Worm (Caenorhabditis elegans) whole organism, L1 larva: Measurements from ENCODE around the gene set-27.
"Not testable (repeated sequence)": the region's sequence is repeated elsewhere in the genome, so short reads cannot be mapped to it uniquely, and the experiment has no call there.

Experiments
- C16A3.4 ChIP-seq: fragments of 150-350 bp; optimal IDR thresholded peaks from 2 replicates; lab custom pipeline; 2014; ENCODE audit warnings: missing biosample characterization, missing genetic modification characterization
- C34B4.2 ChIP-seq: sonication (generic microtip); optimal IDR thresholded peaks from 2 replicates; lab custom pipeline; 2017; ENCODE audit warnings: mild to moderate bottlenecking, missing genetic modification characterization, missing compliant biosample characterization
- Y116A8C.19 ChIP-seq: sonication (generic microtip); optimal IDR thresholded peaks from 2 replicates; lab custom pipeline; 2016; ENCODE audit warnings: missing compliant biosample characterization, missing genetic modification characterization, borderline replicate concordance
- aly-2 ChIP-seq: fragments of 150-350 bp; optimal IDR thresholded peaks from 2 replicates; lab custom pipeline; 2014; ENCODE audit warnings: missing biosample characterization, missing genetic modification characterization
- ama-1 ChIP-seq: fragments of 150-350 bp; optimal IDR thresholded peaks from 2 replicates; lab custom pipeline; 2014
- dpl-1 ChIP-seq, 3 experiments: fragments of 150-350 bp in 2 of 3; sonication (generic microtip) in 1 of 3; optimal IDR thresholded peaks; 2 replicates each; lab custom pipeline; 2014 to 2017; ENCODE audit warnings: missing biosample characterization in 3 of 3, missing genetic modification characterization in 3 of 3, missing genetic modification reagents in 3 of 3
- dsc-1 ChIP-seq: sonication (generic microtip); optimal IDR thresholded peaks from 2 replicates; lab custom pipeline; 2016; ENCODE audit warnings: mild to moderate bottlenecking, missing genetic modification characterization, missing compliant biosample characterization
- egl-13 ChIP-seq: sonication (generic microtip); optimal IDR thresholded peaks from 2 replicates; lab custom pipeline; 2016; ENCODE audit warnings: missing genotype, missing genetic modification reagents, missing genetic modification characterization, missing compliant biosample characterization
- egl-27 ChIP-seq, 2 experiments: fragments of 150-350 bp in 1 of 2; sonication (generic microtip); optimal IDR thresholded peaks; 3 replicates each; lab custom pipeline; 2017 to 2018; ENCODE audit warnings: missing biosample characterization in 2 of 2, missing genetic modification characterization in 2 of 2, missing genetic modification reagents in 2 of 2
- elt-2 ChIP-seq: sonication (generic microtip); optimal IDR thresholded peaks from 2 replicates; lab custom pipeline; 2016; ENCODE audit warnings: missing genetic modification characterization, mild to moderate bottlenecking, inconsistent platforms, missing compliant biosample characterization, missing genetic modification reagents
- ets-5 ChIP-seq: fragments of 200-800 bp; sonication (Bioruptor generic); IDR thresholded peaks from 2 replicates; pipeline ENCODE4 v1.3.6; 2022; ENCODE audit warnings: missing genetic modification characterization, missing compliant biosample characterization
- fkh-10 ChIP-seq: sonication (generic microtip); optimal IDR thresholded peaks from 2 replicates; lab custom pipeline; 2017; ENCODE audit warnings: missing biosample characterization, missing genetic modification reagents, missing genetic modification characterization
- fkh-8 ChIP-seq: sonication (generic microtip); optimal IDR thresholded peaks from 2 replicates; lab custom pipeline; 2016; ENCODE audit warnings: mild to moderate bottlenecking, missing genetic modification characterization, missing compliant biosample characterization
- hlh-4 ChIP-seq: sonication (generic microtip); optimal IDR thresholded peaks from 2 replicates; lab custom pipeline; 2016; ENCODE audit warnings: mild to moderate bottlenecking, missing genetic modification characterization, missing compliant biosample characterization
- lsy-2 ChIP-seq, 2 experiments: fragments of 150-350 bp; optimal IDR thresholded peaks; 2 replicates each; lab custom pipeline; 2014; ENCODE audit warnings: missing biosample characterization in 2 of 2, missing genetic modification characterization in 2 of 2
- mef-2 ChIP-seq: fragments of 150-350 bp; optimal IDR thresholded peaks from 2 replicates; lab custom pipeline; 2014; ENCODE audit warnings: missing biosample characterization, missing genetic modification characterization
- mep-1 ChIP-seq: fragments of 150-350 bp; optimal IDR thresholded peaks from 2 replicates; lab custom pipeline; 2014; ENCODE audit warnings: missing biosample characterization, missing genetic modification characterization
- nhr-11 ChIP-seq: fragments of 150-350 bp; optimal IDR thresholded peaks from 2 replicates; lab custom pipeline; 2014; ENCODE audit warnings: missing biosample characterization, missing genetic modification characterization
- nhr-12 ChIP-seq: sonication (generic microtip); optimal IDR thresholded peaks from 2 replicates; lab custom pipeline; 2017; ENCODE audit warnings: missing biosample characterization, missing genetic modification characterization
- nhr-19 ChIP-seq: fragments of 200-800 bp; sonication (Bioruptor generic); conservative IDR thresholded peaks from 2 replicates; pipeline ENCODE4 v1.3.6; 2022; ENCODE audit warnings: missing genetic modification characterization, missing compliant biosample characterization
- nhr-20 ChIP-seq: sonication (generic microtip); optimal IDR thresholded peaks from 2 replicates; lab custom pipeline; 2016; ENCODE audit warnings: mild to moderate bottlenecking, missing genetic modification characterization, missing compliant biosample characterization
- nhr-237 ChIP-seq: fragments of 150-350 bp; optimal IDR thresholded peaks from 2 replicates; lab custom pipeline; 2014; ENCODE audit warnings: missing biosample characterization, missing genetic modification characterization
- nhr-47 ChIP-seq: sonication (generic microtip); optimal IDR thresholded peaks from 2 replicates; lab custom pipeline; 2016; ENCODE audit warnings: mild to moderate bottlenecking, missing genetic modification characterization, moderate library complexity, missing compliant biosample characterization
- nhr-76 ChIP-seq: sonication (generic microtip); optimal IDR thresholded peaks from 2 replicates; lab custom pipeline; 2017; ENCODE audit warnings: missing biosample characterization, missing genetic modification characterization
- nhr-84 ChIP-seq: sonication (generic microtip); optimal IDR thresholded peaks from 2 replicates; lab custom pipeline; 2017; ENCODE audit warnings: missing biosample characterization, missing genetic modification characterization
- nhr-85 ChIP-seq: sonication (generic microtip); peaks from one replicate; lab custom pipeline; 2016; ENCODE audit warnings: missing genetic modification characterization, inconsistent platforms, missing compliant biosample characterization
- pag-3 ChIP-seq: sonication (generic microtip); optimal IDR thresholded peaks from 2 replicates; lab custom pipeline; 2017; ENCODE audit warnings: missing genetic modification characterization, mild to moderate bottlenecking, missing compliant biosample characterization, antibody characterized with exemption, borderline replicate concordance; ENCODE audit not compliant: insufficient read depth
- pqm-1 ChIP-seq: sonication (generic microtip); optimal IDR thresholded peaks from 3 replicates; lab custom pipeline; 2017; ENCODE audit warnings: missing biosample characterization, missing genetic modification characterization
- skn-1 ChIP-seq: fragments of 150-350 bp; optimal IDR thresholded peaks from 2 replicates; lab custom pipeline; 2014; ENCODE audit warnings: missing biosample characterization, missing genetic modification characterization
- snu-23 ChIP-seq: sonication (generic microtip); optimal IDR thresholded peaks from 2 replicates; lab custom pipeline; 2016; ENCODE audit warnings: missing genetic modification characterization, missing compliant biosample characterization
- sox-4 ChIP-seq: sonication (generic microtip); optimal IDR thresholded peaks from 2 replicates; lab custom pipeline; 2016; ENCODE audit warnings: missing genetic modification characterization, missing compliant biosample characterization
- sptf-1 ChIP-seq: fragments of 150-350 bp; optimal IDR thresholded peaks from 2 replicates; lab custom pipeline; 2014; ENCODE audit warnings: missing biosample characterization, missing genetic modification characterization
- sup-37 ChIP-seq: fragments of 200-800 bp; sonication (Bioruptor generic); optimal IDR thresholded peaks from 2 replicates; lab custom pipeline; 2018; ENCODE audit warnings: mild to moderate bottlenecking, missing genetic modification characterization, missing compliant biosample characterization
- swsn-7 ChIP-seq: sonication (generic microtip); optimal IDR thresholded peaks from 2 replicates; lab custom pipeline; 2016; ENCODE audit warnings: missing genetic modification characterization, missing compliant biosample characterization
- tbx-2 ChIP-seq: sonication (generic microtip); optimal IDR thresholded peaks from 2 replicates; lab custom pipeline; 2016; ENCODE audit warnings: missing genetic modification characterization, missing compliant biosample characterization
- unc-30 ChIP-seq: sonication (generic microtip); optimal IDR thresholded peaks from 2 replicates; lab custom pipeline; 2017; ENCODE audit warnings: missing biosample characterization, missing genetic modification characterization
- unc-86 ChIP-seq: sonication (generic microtip); optimal IDR thresholded peaks from 2 replicates; lab custom pipeline; 2016; ENCODE audit warnings: missing genetic modification characterization, missing compliant biosample characterization
- unc-98 ChIP-seq: fragments of 200-800 bp; sonication (Bioruptor generic); IDR thresholded peaks from 2 replicates; pipeline ENCODE4 v1.3.6; 2022; ENCODE audit warnings: missing genetic modification characterization, missing compliant biosample characterization
- zip-4 ChIP-seq: fragments of 200-800 bp; sonication (Bioruptor generic); optimal IDR thresholded peaks from 2 replicates; lab custom pipeline; 2018; ENCODE audit warnings: mild to moderate bottlenecking, missing genetic modification characterization, moderate library complexity, missing compliant biosample characterization
- ztf-11 ChIP-seq, 2 experiments: sonication (generic microtip); optimal IDR thresholded peaks; 2 replicates each; lab custom pipeline; 2016 to 2017; ENCODE audit warnings: missing genetic modification characterization in 2 of 2, missing biosample characterization in 1 of 2, missing compliant biosample characterization in 1 of 2

Gene set-27

ce11 chrIII:2698740-2699139 is 2.0 kb upstream of the set-27 start, which contains the start of gene slc-30A9 (continued):
- TF ChIP-seq nhr-11 (no peak), C16A3.4 (tag; lab: Kevin White, UChicago) (peak; percentile 33), tbx-2 (tag; lab: Kevin White, UChicago) (peak; percentile 15), swsn-7 (tag; lab: Kevin White, UChicago) (peak; percentile 39), mef-2 (tag; lab: Kevin White, UChicago) (no peak), Y116A8C.19 (tag; lab: Kevin White, UChicago) (no peak), zip-4 (no peak), lsy-2 (tag; optimal IDR thresholded peaks at IDR 0.05; lab: Kevin White, UChicago) (peak; percentile 61 to 71), C34B4.2 (tag; lab: Kevin White, UChicago) (no peak), unc-86 (tag; lab: Kevin White, UChicago) (peak; percentile 27), nhr-237 (tag; lab: Kevin White, UChicago) (no peak), mep-1 (tag; lab: Kevin White, UChicago) (peak; percentile 76), unc-30 (no peak), fkh-8 (no peak), ama-1 (lab: Kevin White, UChicago) (no peak), skn-1 (tag; lab: Kevin White, UChicago) (peak; percentile 31), nhr-19 (GFP tag; lab: Robert Waterston, UW) (no peak), nhr-47 (tag; lab: Kevin White, UChicago) (peak; percentile 42), dsc-1 (tag; lab: Kevin White, UChicago) (no peak), nhr-12 (tag; lab: Kevin White, UChicago) (no peak), sptf-1 (tag; lab: Kevin White, UChicago) (no peak), nhr-76 (tag; lab: Kevin White, UChicago) (no peak)

DNA sequence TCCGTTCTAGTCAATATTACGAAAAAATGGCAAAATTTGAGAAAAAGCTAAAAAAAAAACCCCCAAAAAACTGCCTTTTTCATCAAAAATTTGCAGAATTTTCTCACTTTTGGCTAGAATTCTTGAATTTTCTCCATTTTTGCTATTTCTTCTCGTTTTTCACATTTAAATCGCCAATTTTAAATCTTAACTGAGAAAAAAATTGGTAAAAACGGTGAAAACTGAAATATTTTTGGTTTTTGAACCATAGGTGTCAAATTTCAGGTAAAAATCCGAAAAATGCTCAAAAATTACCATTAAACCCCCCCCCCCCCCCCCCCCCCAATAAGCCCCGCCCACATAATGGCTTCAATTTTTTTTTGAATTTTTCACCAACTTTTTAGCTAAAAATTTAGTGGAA is 1.4 kb upstream of the set-27 start, which contains the start of gene cox-6B:
cox-6B (plus strand) TSS at position 301 of the 400 bp plus-strand sequence.
- not testable (repeated sequence) for TF ChIP-seq nhr-12 (tag; lab: Kevin White, UChicago); snu-23 (GFP tag; lab: Kevin White, UChicago); pag-3

DNA sequence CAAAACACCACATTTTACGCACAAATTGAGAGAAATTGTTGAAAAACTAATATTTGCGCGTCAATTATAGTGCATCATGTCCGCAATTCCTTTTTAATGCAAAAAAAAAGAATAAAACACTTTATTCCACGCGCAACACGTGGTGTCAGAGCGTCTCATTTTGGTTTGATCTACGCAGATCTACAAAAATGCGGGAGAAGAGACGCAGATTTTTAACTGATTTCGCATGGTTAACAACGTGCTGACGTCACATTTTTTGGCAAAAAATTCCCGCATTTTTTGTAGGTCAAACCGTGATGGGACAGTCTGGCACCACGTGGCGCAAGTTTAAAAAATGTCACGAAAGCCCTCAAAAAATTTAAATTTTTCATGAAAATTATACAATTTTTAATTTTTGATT is 9.5 kb downstream of the set-27 start:
- TF ChIP-seq unc-86 (tag; lab: Kevin White, UChicago) (no peak), elt-2 (tag; lab: Kevin White, UChicago) (no peak), unc-98 (GFP tag; lab: Robert Waterston, UW) (no peak), pag-3 (no peak), fkh-10 (GFP tag; lab: Kevin White, UChicago) (no peak)

DNA sequence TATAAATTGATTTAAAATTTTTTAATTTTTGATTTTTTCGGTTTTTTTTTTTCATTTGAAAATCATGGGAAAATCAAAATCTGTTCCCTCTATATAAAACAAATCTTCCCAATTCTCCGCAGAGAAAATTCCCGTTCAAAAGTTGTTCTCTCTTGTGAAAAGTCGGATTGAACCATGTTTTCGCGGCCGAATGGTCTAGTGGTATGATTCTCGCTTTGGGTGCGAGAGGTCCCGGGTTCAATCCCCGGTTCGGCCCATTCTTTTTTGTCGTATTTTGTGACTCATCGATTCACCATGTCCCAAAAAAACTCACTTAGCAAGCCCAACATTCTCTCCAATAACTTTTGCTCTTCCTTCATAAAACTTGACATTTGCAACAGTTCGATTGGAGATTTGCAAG is 10.8 kb downstream of the set-27 start:
- no peak for TF ChIP-seq nhr-76 (tag; lab: Kevin White, UChicago)
- TF ChIP-seq pqm-1 (tag; lab: Kevin White, UChicago) = no peak
- TF ChIP-seq ztf-11 (tag; optimal IDR thresholded peaks at IDR 0.05; lab: Kevin White, UChicago) = no peak
- TF ChIP-seq hlh-4 = no peak
- no peak for TF ChIP-seq C16A3.4 (tag; lab: Kevin White, UChicago)
- TF ChIP-seq sup-37 (GFP tag; lab: Kevin White, UChicago) = no peak
- TF ChIP-seq nhr-85 (tag; lab: Kevin White, UChicago) = no peak

DNA sequence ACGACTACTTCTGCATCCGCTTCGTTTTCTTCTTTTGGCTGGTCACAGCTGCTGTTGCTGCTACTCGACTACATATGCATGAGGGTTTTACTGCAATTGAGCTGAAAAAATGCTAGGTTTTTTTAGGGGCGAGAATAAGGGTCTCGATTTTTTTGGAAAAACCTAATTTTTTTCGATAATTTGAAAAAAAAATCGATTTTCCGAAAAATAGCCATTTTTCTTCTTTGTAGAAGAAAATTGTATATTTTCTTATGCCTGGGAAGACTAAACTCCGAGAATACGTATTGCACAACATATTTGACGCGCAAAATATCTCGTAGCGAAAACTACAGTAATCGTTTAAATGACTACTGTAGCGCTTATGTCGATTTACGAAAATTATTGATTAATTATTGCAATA is 15.8 kb downstream of the set-27 start, which contains the start of gene tmem-132:
tmem-132 (minus strand) TSS at position 101 of the 400 bp plus-strand sequence.
- TF ChIP-seq egl-27 (tag; optimal IDR thresholded peaks at IDR 0.05; lab: Kevin White, UChicago) = no peak
- no peak for TF ChIP-seq aly-2 (tag; lab: Kevin White, UChicago)
- TF ChIP-seq sox-4 (tag; lab: Kevin White, UChicago) = no peak
- TF ChIP-seq nhr-19 (GFP tag; lab: Robert Waterston, UW) = no peak
- TF ChIP-seq skn-1 (tag; lab: Kevin White, UChicago) = no peak
- TF ChIP-seq dpl-1 (GFP tag; optimal IDR thresholded peaks at IDR 0.05; lab: Kevin White, UChicago) = no peak
- TF ChIP-seq egl-13 (tag; lab: Kevin White, UChicago) = no peak
- TF ChIP-seq nhr-84 (tag; lab: Kevin White, UChicago) = no peak
- no peak for TF ChIP-seq ets-5
- TF ChIP-seq nhr-237 (tag; lab: Kevin White, UChicago) = no peak
- TF ChIP-seq nhr-20 = no peak
